Fruit fly (Drosophila melanogaster) whole organism, embryonic: ENCODE results near the gene v.

ENCODE experiments used
- Abd-B ChIP-seq: fragments of 200-800 bp; sonication (Bioruptor generic); optimal IDR thresholded peaks from 2 replicates; lab custom pipeline; 2018; ENCODE audit warnings: missing biosample characterization, mild to moderate bottlenecking, missing genetic modification characterization, moderate library complexity
- Aef1 ChIP-seq: fragments of 200-800 bp; sonication (Bioruptor generic); IDR thresholded peaks from 3 replicates; pipeline ENCODE4 v1.3.6; 2022; ENCODE audit warnings: missing biosample characterization, missing genetic modification characterization
- C15 ChIP-seq: fragments of 200-800 bp; sonication (Bioruptor generic); IDR thresholded peaks from 3 replicates; pipeline ENCODE4 v1.3.6; 2022; ENCODE audit warnings: missing biosample characterization, missing genetic modification characterization
- CG10565 ChIP-seq: fragments of 200-800 bp; sonication (Bioruptor generic); optimal IDR thresholded peaks from 3 replicates; lab custom pipeline; 2016; ENCODE audit warnings: missing biosample characterization, mild to moderate bottlenecking, missing genetic modification characterization
- CG11560 ChIP-seq: fragments of 200-800 bp; sonication (Bioruptor generic); IDR thresholded peaks from 3 replicates; pipeline ENCODE4 v1.3.6; 2022; ENCODE audit warnings: missing biosample characterization, missing genetic modification characterization
- CG1233 ChIP-seq: fragments of 200-800 bp; sonication (Bioruptor generic); optimal IDR thresholded peaks from 4 replicates; lab custom pipeline; 2018; ENCODE audit warnings: missing biosample characterization, mild to moderate bottlenecking, missing genetic modification characterization
- CG17328 ChIP-seq: fragments of 200-800 bp; sonication (Bioruptor generic); IDR thresholded peaks from 2 replicates; pipeline ENCODE4 v1.3.6; 2022; ENCODE audit warnings: missing biosample characterization, missing genetic modification characterization
- CG18476 ChIP-seq: fragments of 200-800 bp; sonication (Bioruptor generic); optimal IDR thresholded peaks from 2 replicates; lab custom pipeline; 2016; ENCODE audit warnings: missing biosample characterization, mild to moderate bottlenecking, missing genetic modification characterization
- CG18764 ChIP-seq: fragments of 200-800 bp; sonication (Bioruptor generic); optimal IDR thresholded peaks from 3 replicates; lab custom pipeline; 2016; ENCODE audit warnings: missing biosample characterization, missing genetic modification characterization
- CG31441 ChIP-seq: fragments of 200-800 bp; sonication (Bioruptor generic); IDR thresholded peaks from 2 replicates; pipeline ENCODE4 v1.3.6; 2022; ENCODE audit warnings: missing biosample characterization, missing genetic modification characterization
- CG4404 ChIP-seq: fragments of 200-800 bp; sonication (Bioruptor generic); IDR thresholded peaks from 2 replicates; pipeline ENCODE4 v1.3.6; 2022; ENCODE audit warnings: missing biosample characterization, missing genetic modification characterization
- CG5245 ChIP-seq: fragments of 200-800 bp; sonication (Bioruptor generic); optimal IDR thresholded peaks from 3 replicates; lab custom pipeline; 2016; ENCODE audit warnings: missing biosample characterization, missing genetic modification characterization
- CG6791 ChIP-seq: fragments of 200-800 bp; sonication (Bioruptor generic); IDR thresholded peaks from 3 replicates; pipeline ENCODE4 v1.3.6; 2022; ENCODE audit warnings: missing biosample characterization, missing genetic modification characterization; ENCODE audit not compliant: partially characterized antibody
- CG8924 ChIP-seq: fragments of 200-800 bp; optimal IDR thresholded peaks from 3 replicates; lab custom pipeline; 2019; ENCODE audit warnings: missing biosample characterization, mild to moderate bottlenecking, missing genetic modification characterization, moderate library complexity
- CG9215 ChIP-seq: fragments of 200-800 bp; sonication (Bioruptor generic); IDR thresholded peaks from 2 replicates; pipeline ENCODE4 v1.3.6; 2022; ENCODE audit warnings: missing biosample characterization, missing genetic modification characterization
- CG9727 ChIP-seq: fragments of 200-800 bp; sonication (Bioruptor generic); optimal IDR thresholded peaks from 3 replicates; lab custom pipeline; 2017; ENCODE audit warnings: missing biosample characterization, mild to moderate bottlenecking, missing genetic modification characterization
- CG9932 ChIP-seq: fragments of 200-800 bp; sonication (Bioruptor generic); IDR thresholded peaks from 2 replicates; pipeline ENCODE4 v1.3.6; 2022; ENCODE audit warnings: missing biosample characterization, missing genetic modification characterization
- CTCF ChIP-seq: fragments of 200-800 bp; sonication (Bioruptor generic); optimal IDR thresholded peaks from 2 replicates; lab custom pipeline; 2017; ENCODE audit warnings: missing biosample characterization, mild to moderate bottlenecking, missing genetic modification characterization, moderate library complexity
- D19A ChIP-seq: fragments of 200-800 bp; optimal IDR thresholded peaks from 3 replicates; lab custom pipeline; 2019; ENCODE audit warnings: missing biosample characterization, mild to moderate bottlenecking, missing genetic modification characterization, moderate library complexity
- E2f1 ChIP-seq: fragments of 200-800 bp; sonication (Bioruptor generic); IDR thresholded peaks from 2 replicates; pipeline ENCODE4 v1.3.6; 2022; ENCODE audit warnings: missing biosample characterization, missing genetic modification characterization
- GATAe ChIP-seq: fragments of 200-800 bp; sonication (Bioruptor generic); conservative IDR thresholded peaks from 2 replicates; pipeline ENCODE4 v1.3.6; 2022; ENCODE audit warnings: missing biosample characterization, missing genetic modification characterization
- Mrtf ChIP-seq: fragments of 200-800 bp; sonication (Bioruptor generic); IDR thresholded peaks from 3 replicates; pipeline ENCODE4 v1.3.6; 2022; ENCODE audit warnings: missing biosample characterization, missing genetic modification characterization
- Nf-YB ChIP-seq: fragments of 200-800 bp; sonication (Bioruptor generic); optimal IDR thresholded peaks from 3 replicates; lab custom pipeline; 2019; ENCODE audit warnings: missing biosample characterization, mild to moderate bottlenecking, missing genetic modification characterization, moderate library complexity
- Oaz ChIP-seq: fragments of 200-800 bp; sonication (Bioruptor generic); IDR thresholded peaks from 2 replicates; pipeline ENCODE4 v1.3.6; 2022; ENCODE audit warnings: missing biosample characterization, missing genetic modification characterization
- Oli ChIP-seq: fragments of 200-800 bp; sonication (Bioruptor generic); optimal IDR thresholded peaks from 2 replicates; lab custom pipeline; 2018; ENCODE audit warnings: missing biosample characterization, mild to moderate bottlenecking, missing genetic modification characterization, moderate library complexity
- PHDP ChIP-seq: fragments of 200-800 bp; sonication (Bioruptor generic); optimal IDR thresholded peaks from 3 replicates; lab custom pipeline; 2018; ENCODE audit warnings: missing biosample characterization, mild to moderate bottlenecking, missing genetic modification characterization, moderate library complexity
- Six4 ChIP-seq: fragments of 200-800 bp; sonication (Bioruptor generic); optimal IDR thresholded peaks from 2 replicates; lab custom pipeline; 2016; ENCODE audit warnings: missing biosample characterization, missing genetic modification characterization
- al ChIP-seq: fragments of 200-800 bp; sonication (Bioruptor generic); IDR thresholded peaks from 2 replicates; pipeline ENCODE4 v1.3.6; 2022; ENCODE audit warnings: missing biosample characterization, missing genetic modification characterization
- aop ChIP-seq: fragments of 200-800 bp; sonication (Bioruptor generic); IDR thresholded peaks from 2 replicates; pipeline ENCODE4 v1.3.6; 2022; ENCODE audit warnings: missing biosample characterization, missing genetic modification characterization
- ap ChIP-seq: fragments of 200-800 bp; sonication (Bioruptor generic); IDR thresholded peaks from 2 replicates; pipeline ENCODE4 v1.3.6; 2022; ENCODE audit warnings: missing biosample characterization, missing genetic modification characterization
- ato ChIP-seq: fragments of 200-800 bp; sonication (Bioruptor generic); IDR thresholded peaks from 2 replicates; pipeline ENCODE4 v1.3.6; 2022; ENCODE audit warnings: missing biosample characterization, missing genetic modification characterization; ENCODE audit not compliant: partially characterized antibody
- az2 ChIP-seq: fragments of 200-800 bp; sonication (Bioruptor generic); optimal IDR thresholded peaks from 3 replicates; lab custom pipeline; 2016; ENCODE audit warnings: missing biosample characterization, missing genetic modification characterization
- btn ChIP-seq: fragments of 200-800 bp; sonication (Bioruptor generic); optimal IDR thresholded peaks from 2 replicates; lab custom pipeline; 2016; ENCODE audit warnings: missing biosample characterization, missing genetic modification characterization
- caup ChIP-seq: fragments of 200-800 bp; sonication (Bioruptor generic); optimal IDR thresholded peaks from 3 replicates; lab custom pipeline; 2017; ENCODE audit warnings: missing biosample characterization, mild to moderate bottlenecking, missing genetic modification characterization, moderate library complexity; ENCODE audit not compliant: severe bottlenecking
- croc ChIP-seq: fragments of 200-800 bp; sonication (Bioruptor generic); conservative IDR thresholded peaks from 3 replicates; pipeline ENCODE4 v1.3.6; 2022; ENCODE audit warnings: missing biosample characterization, missing genetic modification characterization
- cwo ChIP-seq: fragments of 200-800 bp; sonication (Bioruptor generic); optimal IDR thresholded peaks from 3 replicates; lab custom pipeline; 2017; ENCODE audit warnings: missing biosample characterization, missing genetic modification characterization, mild to moderate bottlenecking, moderate library complexity, missing genetic modification reagents
- ftz-f1 ChIP-seq: fragments of 200-800 bp; sonication (Bioruptor generic); optimal IDR thresholded peaks from 2 replicates; lab custom pipeline; 2016; ENCODE audit warnings: missing biosample characterization, missing genetic modification characterization
- gem ChIP-seq: fragments of 200-800 bp; sonication (Bioruptor generic); optimal IDR thresholded peaks from 2 replicates; lab custom pipeline; 2019; ENCODE audit warnings: missing biosample characterization, mild to moderate bottlenecking, missing genetic modification characterization, moderate library complexity
- jumu ChIP-seq: fragments of 200-800 bp; sonication (Bioruptor generic); optimal IDR thresholded peaks from 3 replicates; lab custom pipeline; 2016; ENCODE audit warnings: missing biosample characterization, missing genetic modification characterization
- kah ChIP-seq: fragments of 200-800 bp; sonication (Bioruptor generic); optimal IDR thresholded peaks from 2 replicates; lab custom pipeline; 2018; ENCODE audit warnings: missing biosample characterization, mild to moderate bottlenecking, missing genetic modification characterization
- lilli ChIP-seq: fragments of 200-800 bp; sonication (Bioruptor generic); optimal IDR thresholded peaks from 3 replicates; lab custom pipeline; 2016; ENCODE audit warnings: missing biosample characterization, missing genetic modification characterization
- mam ChIP-seq: fragments of 200-800 bp; sonication (Bioruptor generic); optimal IDR thresholded peaks from 3 replicates; lab custom pipeline; 2016; ENCODE audit warnings: missing biosample characterization, missing genetic modification characterization
- oc ChIP-seq: fragments of 200-800 bp; sonication (Bioruptor generic); optimal IDR thresholded peaks from 2 replicates; lab custom pipeline; 2018; ENCODE audit warnings: missing biosample characterization, mild to moderate bottlenecking, missing genetic modification characterization, moderate library complexity
- prd ChIP-seq, 3 experiments: fragments of >200 bp in 2 of 3; fragments of 200-800 bp in 1 of 3; sonication (Bioruptor generic) in 1 of 3; optimal IDR thresholded peaks in 2 of 3; IDR thresholded peaks in 1 of 3; 2 replicates in 2 of 3; 3 replicates in 1 of 3; pipeline versions ENCODE4 v1.3.6 to Lab custom; 2017 to 2022; ENCODE audit warnings: missing biosample characterization in 1 of 3, missing genetic modification characterization in 1 of 3
- sc ChIP-seq, 3 experiments: fragments of >200 bp in 2 of 3; fragments of 200-800 bp in 1 of 3; sonication (Bioruptor generic) in 1 of 3; optimal IDR thresholded peaks; 2 replicates in 2 of 3; 3 replicates in 1 of 3; lab custom pipeline; 2017; ENCODE audit warnings: mild to moderate bottlenecking in 1 of 3, missing biosample characterization in 1 of 3, missing genetic modification characterization in 1 of 3, missing genetic modification reagents in 1 of 3
- seq ChIP-seq: fragments of 200-800 bp; sonication (Bioruptor generic); IDR thresholded peaks from 2 replicates; pipeline ENCODE4 v1.3.6; 2022; ENCODE audit warnings: missing biosample characterization, missing genetic modification characterization
- sna ChIP-seq: fragments of 200-800 bp; sonication (Bioruptor generic); IDR thresholded peaks from 2 replicates; pipeline ENCODE4 v1.3.6; 2022; ENCODE audit warnings: missing biosample characterization, missing genetic modification characterization; ENCODE audit not compliant: partially characterized antibody
- sqz ChIP-seq: fragments of 200-800 bp; sonication (Bioruptor generic); optimal IDR thresholded peaks from 3 replicates; lab custom pipeline; 2018; ENCODE audit warnings: missing biosample characterization, mild to moderate bottlenecking, missing genetic modification characterization
- zfh1 ChIP-seq: fragments of 200-800 bp; sonication (Bioruptor generic); IDR thresholded peaks from 3 replicates; pipeline ENCODE4 v1.3.6; 2022; ENCODE audit warnings: missing biosample characterization, missing genetic modification characterization

The v gene

DNA sequence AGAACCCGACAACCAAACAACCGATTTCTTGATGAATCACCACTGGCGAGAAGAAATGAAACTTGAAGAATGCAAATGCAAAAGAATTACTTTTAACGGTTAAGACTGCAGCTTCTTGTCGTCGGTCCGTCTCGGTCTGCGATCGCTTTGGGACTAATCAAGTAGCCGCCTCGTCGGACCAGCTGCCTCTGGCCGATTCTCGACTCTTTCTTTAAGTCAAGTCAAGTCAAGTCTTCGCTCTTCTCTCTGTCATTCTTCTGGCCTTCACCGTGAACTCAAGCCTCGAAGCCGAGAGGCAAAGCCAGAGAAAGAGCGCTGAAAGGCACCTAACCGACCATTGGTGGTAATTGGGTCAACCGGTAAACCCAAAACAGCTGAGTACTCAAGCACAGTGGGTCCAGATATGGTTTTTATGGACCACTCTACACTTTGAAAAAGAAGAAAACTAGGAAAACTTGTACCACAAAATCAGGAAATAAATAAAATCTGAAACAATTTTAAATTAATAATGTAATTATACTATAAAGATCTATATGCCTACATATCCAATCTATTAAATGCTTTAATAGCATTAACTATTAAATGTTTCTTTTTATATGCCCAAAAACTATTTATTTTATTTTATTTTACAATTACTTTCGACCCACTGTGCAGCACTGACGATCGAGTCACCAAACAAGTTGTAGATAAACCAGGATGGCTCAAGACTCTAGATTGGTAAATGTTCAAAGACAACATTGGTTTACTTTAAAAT, 43.4 kb downstream of the v start, which contains the start of gene C901 (continued):
- TF ChIP-seq btn (GFP tag; lab: Kevin White, UChicago) (no peak), CG4404 (GFP tag; lab: Robert Waterston, UW) (no peak), jumu (no peak), az2 (peak; percentile 59), aop (GFP tag; lab: Robert Waterston, UW) (no peak), CTCF (GFP tag; lab: Kevin White, UChicago) (peak; percentile 16), CG6791 (GFP tag; lab: Robert Waterston, UW) (no peak), caup (GFP tag; lab: Kevin White, UChicago) (peak; percentile 6), Aef1 (GFP tag; lab: Robert Waterston, UW) (peak; percentile 52; the same call in 2 of the 3 replicates), sc (optimal IDR thresholded peaks at IDR 0.05; lab: Kevin White, UChicago) (no peak), sc (GFP tag; optimal IDR thresholded peaks at IDR 0.05; lab: Kevin White, UChicago) (peak; percentile 45), CG18476 (no peak), mam (no peak), Six4 (GFP tag; lab: Kevin White, UChicago) (peak; percentile 49), CG9215 (0 out of 2 replicates have a peak, but pooled peaks have one; percentile 18), CG31441 (peak; percentile 89), GATAe (GFP tag; lab: Robert Waterston, UW) (no peak), gem (tag; lab: Kevin White, UChicago) (peak; percentile 90), Oli (tag; lab: Kevin White, UChicago) (peak; percentile 79), prd (optimal IDR thresholded peaks at IDR 0.05; lab: Kevin White, UChicago) (no peak), prd (GFP tag; IDR thresholded peaks at IDR 0.05; lab: Robert Waterston, UW) (peak; percentile 61), Nf-YB (GFP tag; lab: Kevin White, UChicago) (peak; percentile 52), seq (GFP tag; lab: Robert Waterston, UW) (0 out of 2 replicates have a peak, but pooled peaks have one; percentile 27), kah (GFP tag; lab: Kevin White, UChicago) (peak; percentile 9), CG17328 (GFP tag; lab: Robert Waterston, UW) (peak; percentile 51; the same call in 1 of the 2 replicates), CG9932 (GFP tag; lab: Robert Waterston, UW) (peak; percentile 20; the same call in 1 of the 2 replicates), D19A (peak; percentile 79), PHDP (tag; lab: Kevin White, UChicago) (peak; percentile 78), Oaz (0 out of 2 replicates have a peak, but pooled peaks have one; percentile 26), ap (GFP tag; lab: Robert Waterston, UW) (no peak), oc (tag; lab: Kevin White, UChicago) (peak; percentile 44), E2f1 (GFP tag; lab: Robert Waterston, UW) (peak; percentile 67), cwo (GFP tag; lab: Kevin White, UChicago) (peak; percentile 26), al (GFP tag; lab: Robert Waterston, UW) (peak; percentile 33), CG5245 (GFP tag; lab: Kevin White, UChicago) (peak; percentile 21), ato (GFP tag; lab: Robert Waterston, UW) (no peak), zfh1 (no peak), sna (GFP tag; lab: Robert Waterston, UW) (no peak), Abd-B (GFP tag; lab: Kevin White, UChicago) (peak; percentile 42), lilli (GFP tag; lab: Kevin White, UChicago) (peak; percentile 10), CG8924 (tag; lab: Kevin White, UChicago) (peak; percentile 80), CG9727 (GFP tag; lab: Kevin White, UChicago) (peak; percentile 38), CG10565 (GFP tag; lab: Kevin White, UChicago) (no peak), C15 (GFP tag; lab: Robert Waterston, UW) (no peak), CG1233 (peak; percentile 32), sqz (GFP tag; lab: Kevin White, UChicago) (peak; percentile 54), Mrtf (GFP tag; lab: Robert Waterston, UW) (no peak), croc (GFP tag; lab: Robert Waterston, UW) (peak; percentile 68), ftz-f1 (GFP tag; lab: Kevin White, UChicago) (no peak), CG18764 (GFP tag; lab: Kevin White, UChicago) (peak; percentile 20), CG11560 (tag; lab: Robert Waterston, UW) (peak; percentile 29; the same call in 1 of the 3 replicates)
